Worm (Caenorhabditis elegans) whole organism, late embryonic: ENCODE results near the gene F29B9.12.

Experiments used
- ahr-1 ChIP-seq: sonication (generic microtip); optimal IDR thresholded peaks from 2 replicates; lab custom pipeline; 2016; ENCODE audit warnings: missing genetic modification characterization, missing compliant biosample characterization
- elt-2 ChIP-seq: sonication (generic microtip); optimal IDR thresholded peaks from 2 replicates; lab custom pipeline; 2016; ENCODE audit warnings: missing genetic modification reagents, missing genetic modification characterization, missing compliant biosample characterization
- fkh-10 ChIP-seq: fragments of 150-350 bp; optimal IDR thresholded peaks from 2 replicates; lab custom pipeline; 2014; ENCODE audit warnings: missing biosample characterization, missing genetic modification reagents, missing genetic modification characterization
- nfya-1 ChIP-seq: sonication (generic microtip); optimal IDR thresholded peaks from 2 replicates; lab custom pipeline; 2017; ENCODE audit warnings: missing genetic modification characterization, mild to moderate bottlenecking, missing compliant biosample characterization, antibody characterized with exemption, moderate library complexity
- nhr-11 ChIP-seq: fragments of 150-350 bp; optimal IDR thresholded peaks from 2 replicates; lab custom pipeline; 2014; ENCODE audit warnings: missing biosample characterization, missing genetic modification characterization
- pha-4 ChIP-seq: fragments of 150-350 bp; optimal IDR thresholded peaks from 2 replicates; lab custom pipeline; 2018; ENCODE audit warnings: missing biosample characterization, missing genetic modification reagents, missing genetic modification characterization
- tbx-2 ChIP-seq: sonication (generic microtip); optimal IDR thresholded peaks from 2 replicates; lab custom pipeline; 2016; ENCODE audit warnings: missing genetic modification characterization, missing compliant biosample characterization
- unc-3 ChIP-seq, 2 experiments: fragments of 200-800 bp in 1 of 2; sonication (Bioruptor generic) in 1 of 2; sonication (generic microtip) in 1 of 2; conservative IDR thresholded peaks in 1 of 2; optimal IDR thresholded peaks in 1 of 2; 2 replicates each; pipeline versions ENCODE4 v1.3.6 to Lab custom; 2016 to 2022; ENCODE audit warnings: missing compliant biosample characterization in 2 of 2, missing genetic modification characterization in 2 of 2, missing genetic modification reagents in 1 of 2
- unc-55 ChIP-seq: sonication (generic microtip); optimal IDR thresholded peaks from 2 replicates; lab custom pipeline; 2017; ENCODE audit warnings: missing biosample characterization, missing genetic modification reagents, missing genetic modification characterization

- no peak for TF ChIP-seq tbx-2 (tag; lab: Kevin White, UChicago)
- no peak for TF ChIP-seq nfya-1 (tag; lab: Kevin White, UChicago)
- no peak for TF ChIP-seq unc-55 (GFP tag; lab: Kevin White, UChicago)
- no peak for TF ChIP-seq nhr-11
- no peak for TF ChIP-seq elt-2
- no peak for TF ChIP-seq unc-3 (GFP tag; conservative IDR thresholded peaks at IDR 0.05; lab: Robert Waterston, UW)
- no peak for TF ChIP-seq unc-3 (tag; optimal IDR thresholded peaks at IDR 0.05; lab: Kevin White, UChicago)
- TF ChIP-seq ahr-1: no peak
- no peak for TF ChIP-seq pha-4 (tag; lab: Kevin White, UChicago)
- no peak for TF ChIP-seq fkh-10
Observed at ce11 chrIV:4669242-4669641, at the start of gene F29B9.12.
